Worm (Caenorhabditis elegans): ENCODE data around the gene F11E6.8.

DNA sequence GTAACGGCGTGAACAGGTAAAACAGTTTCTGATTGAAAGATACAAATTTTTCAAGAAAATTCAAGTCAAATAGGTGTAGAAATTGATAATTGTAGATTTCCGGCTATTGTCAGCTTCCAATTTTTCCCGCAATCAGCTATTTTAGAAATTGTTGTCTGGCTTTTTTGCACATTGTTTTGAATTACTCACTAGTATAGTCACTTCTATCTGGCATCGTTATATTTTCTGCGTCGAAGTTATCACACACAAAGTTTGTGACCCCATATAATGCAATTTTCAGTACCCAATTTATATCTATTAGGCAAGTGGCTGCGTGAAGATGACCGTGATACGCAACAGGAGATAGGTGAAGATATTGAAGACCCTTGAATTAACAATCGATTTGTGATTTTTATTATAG lies 15.1 kb downstream of the F11E6.8 start:
- TF ChIP-seq npax-4 (tag; optimal IDR thresholded peaks at IDR 0.05) (no peak), tbx-2 (tag; optimal IDR thresholded peaks at IDR 0.05) (no peak), pqm-1 (tag; optimal IDR thresholded peaks at IDR 0.05) (no peak), dmd-4 (tag; optimal IDR thresholded peaks at IDR 0.05; ENCODE audit: borderline replicate concordance) (no peak), rnt-1 (tag; optimal IDR thresholded peaks at IDR 0.05) (no peak), ttx-3 (tag; optimal IDR thresholded peaks at IDR 0.05) (no peak), ztf-16 (tag; optimal IDR thresholded peaks at IDR 0.05) (no peak), fkh-6 (tag; optimal IDR thresholded peaks at IDR 0.05) (no peak), unc-86 (tag; optimal IDR thresholded peaks at IDR 0.05) (no peak), ahr-1 (tag; optimal IDR thresholded peaks at IDR 0.05) (no peak), ceh-30 (tag; optimal IDR thresholded peaks at IDR 0.05) (no peak), hlh-30 (tag; optimal IDR thresholded peaks at IDR 0.05; ENCODE audit: insufficient read depth) (no peak), elt-2 (tag; optimal IDR thresholded peaks at IDR 0.05) (no peak), ama-1 (optimal IDR thresholded peaks at IDR 0.05) (no peak)

Data from whole organism, late embryonic.